Worm (Caenorhabditis elegans) whole organism, late embryonic: ENCODE data around the gene srt-22.

Experiments
- C08G9.2 ChIP-seq: sonication (generic microtip); optimal IDR thresholded peaks from 2 replicates; lab custom pipeline; 2016; ENCODE audit warnings: mild to moderate bottlenecking, missing genetic modification characterization, moderate library complexity, missing compliant biosample characterization
- C38D4.7 ChIP-seq: fragments of 200-800 bp; sonication (Bioruptor generic); optimal IDR thresholded peaks from 2 replicates; lab custom pipeline; 2018; ENCODE audit warnings: mild to moderate bottlenecking, missing genetic modification characterization, moderate library complexity, missing compliant biosample characterization
- F13H6.1 ChIP-seq: sonication (generic microtip); optimal IDR thresholded peaks from 2 replicates; lab custom pipeline; 2016; ENCODE audit warnings: missing genetic modification characterization, missing compliant biosample characterization
- T23F11.4 ChIP-seq: fragments of 200-800 bp; sonication (Bioruptor generic); optimal IDR thresholded peaks from 2 replicates; lab custom pipeline; 2018; ENCODE audit warnings: mild to moderate bottlenecking, missing genetic modification characterization, missing compliant biosample characterization
- Y22D7AL.16 ChIP-seq: sonication (generic microtip); optimal IDR thresholded peaks from 2 replicates; lab custom pipeline; 2016; ENCODE audit warnings: missing genetic modification characterization, missing compliant biosample characterization
- ahr-1 ChIP-seq: sonication (generic microtip); optimal IDR thresholded peaks from 2 replicates; lab custom pipeline; 2016; ENCODE audit warnings: missing genetic modification characterization, missing compliant biosample characterization
- ama-1 ChIP-seq: fragments of 150-350 bp; optimal IDR thresholded peaks from 2 replicates; lab custom pipeline; 2014
- ceh-14 ChIP-seq: sonication (generic microtip); optimal IDR thresholded peaks from 2 replicates; lab custom pipeline; 2016; ENCODE audit warnings: missing genotype, missing genetic modification characterization, missing compliant biosample characterization
- ceh-18 ChIP-seq: sonication (generic microtip); optimal IDR thresholded peaks from 2 replicates; lab custom pipeline; 2016; ENCODE audit warnings: missing genetic modification characterization, missing compliant biosample characterization
- ceh-31 ChIP-seq: sonication (generic microtip); optimal IDR thresholded peaks from 2 replicates; lab custom pipeline; 2016; ENCODE audit warnings: missing genetic modification characterization, missing compliant biosample characterization
- ceh-45 ChIP-seq: fragments of 200-800 bp; sonication (Bioruptor generic); IDR thresholded peaks from 2 replicates; pipeline ENCODE4 v1.3.6; 2022; ENCODE audit warnings: missing genetic modification reagents, missing genetic modification characterization, missing compliant biosample characterization
- ceh-48 ChIP-seq: sonication (generic microtip); optimal IDR thresholded peaks from 2 replicates; lab custom pipeline; 2016; ENCODE audit warnings: missing genetic modification characterization, inconsistent platforms, missing compliant biosample characterization
- ceh-9 ChIP-seq: sonication (generic microtip); optimal IDR thresholded peaks from 2 replicates; lab custom pipeline; 2016; ENCODE audit warnings: mild to moderate bottlenecking, missing genetic modification characterization, inconsistent platforms, missing compliant biosample characterization
- elt-4 ChIP-seq: sonication (generic microtip); optimal IDR thresholded peaks from 2 replicates; lab custom pipeline; 2016; ENCODE audit warnings: missing genetic modification characterization, missing compliant biosample characterization
- ets-4 ChIP-seq: sonication (generic microtip); optimal IDR thresholded peaks from 2 replicates; lab custom pipeline; 2016; ENCODE audit warnings: missing genetic modification characterization, missing compliant biosample characterization
- fkh-10 ChIP-seq: fragments of 150-350 bp; optimal IDR thresholded peaks from 2 replicates; lab custom pipeline; 2014; ENCODE audit warnings: missing biosample characterization, missing genetic modification reagents, missing genetic modification characterization
- hlh-30 ChIP-seq: sonication (generic microtip); optimal IDR thresholded peaks from 2 replicates; lab custom pipeline; 2017; ENCODE audit warnings: antibody characterized with exemption, missing genetic modification characterization, missing compliant biosample characterization; ENCODE audit not compliant: insufficient read depth
- madf-2 ChIP-seq: sonication (generic microtip); optimal IDR thresholded peaks from 2 replicates; lab custom pipeline; 2017; ENCODE audit warnings: missing genetic modification characterization, missing compliant biosample characterization
- mec-3 ChIP-seq: sonication (generic microtip); optimal IDR thresholded peaks from 2 replicates; lab custom pipeline; 2016; ENCODE audit warnings: borderline replicate concordance, missing genetic modification characterization, missing compliant biosample characterization
- nhr-11 ChIP-seq: fragments of 150-350 bp; optimal IDR thresholded peaks from 2 replicates; lab custom pipeline; 2014; ENCODE audit warnings: missing biosample characterization, missing genetic modification characterization
- npax-4 ChIP-seq: sonication (generic microtip); optimal IDR thresholded peaks from 2 replicates; lab custom pipeline; 2016; ENCODE audit warnings: missing genetic modification characterization, missing compliant biosample characterization
- odd-2 ChIP-seq: sonication (generic microtip); optimal IDR thresholded peaks from 2 replicates; lab custom pipeline; 2017; ENCODE audit warnings: antibody characterized with exemption, mild to moderate bottlenecking, missing genetic modification characterization, missing compliant biosample characterization
- pat-9 ChIP-seq: fragments of 200-800 bp; sonication (Bioruptor generic); optimal IDR thresholded peaks from 2 replicates; lab custom pipeline; 2018; ENCODE audit warnings: mild to moderate bottlenecking, missing genetic modification characterization, moderate library complexity, missing compliant biosample characterization
- pax-1 ChIP-seq: fragments of 150-350 bp; optimal IDR thresholded peaks from 2 replicates; lab custom pipeline; 2014; ENCODE audit warnings: missing biosample characterization, missing genetic modification characterization
- pha-2 ChIP-seq: sonication (generic microtip); optimal IDR thresholded peaks from 2 replicates; lab custom pipeline; 2017; ENCODE audit warnings: mild to moderate bottlenecking, missing genetic modification characterization, missing compliant biosample characterization
- pros-1 ChIP-seq: fragments of 150-350 bp; optimal IDR thresholded peaks from 2 replicates; lab custom pipeline; 2014; ENCODE audit warnings: missing biosample characterization, missing genetic modification reagents, missing genetic modification characterization
- rnt-1 ChIP-seq: sonication (generic microtip); optimal IDR thresholded peaks from 2 replicates; lab custom pipeline; 2016; ENCODE audit warnings: missing genetic modification characterization, missing compliant biosample characterization
- ttx-3 ChIP-seq: sonication (generic microtip); optimal IDR thresholded peaks from 2 replicates; lab custom pipeline; 2016; ENCODE audit warnings: missing genetic modification reagents, missing genetic modification characterization, missing compliant biosample characterization
- unc-3 ChIP-seq, 2 experiments: fragments of 200-800 bp in 1 of 2; sonication (Bioruptor generic) in 1 of 2; sonication (generic microtip) in 1 of 2; conservative IDR thresholded peaks in 1 of 2; optimal IDR thresholded peaks in 1 of 2; 2 replicates each; pipeline versions ENCODE4 v1.3.6 to Lab custom; 2016 to 2022; ENCODE audit warnings: missing compliant biosample characterization in 2 of 2, missing genetic modification characterization in 2 of 2, missing genetic modification reagents in 1 of 2
- unc-42 ChIP-seq: sonication (generic microtip); optimal IDR thresholded peaks from 2 replicates; lab custom pipeline; 2016; ENCODE audit warnings: missing genotype, missing genetic modification characterization, missing compliant biosample characterization
- unc-55 ChIP-seq: sonication (generic microtip); optimal IDR thresholded peaks from 2 replicates; lab custom pipeline; 2017; ENCODE audit warnings: missing biosample characterization, missing genetic modification reagents, missing genetic modification characterization
- unc-86 ChIP-seq: sonication (generic microtip); optimal IDR thresholded peaks from 2 replicates; lab custom pipeline; 2016; ENCODE audit warnings: missing genetic modification characterization, missing compliant biosample characterization
- zip-5 ChIP-seq: sonication (generic microtip); optimal IDR thresholded peaks from 2 replicates; lab custom pipeline; 2016; ENCODE audit warnings: missing genetic modification characterization, missing compliant biosample characterization
- ztf-16 ChIP-seq: sonication (generic microtip); optimal IDR thresholded peaks from 2 replicates; lab custom pipeline; 2017; ENCODE audit warnings: missing genetic modification characterization, missing compliant biosample characterization

srt-22 gene

DNA sequence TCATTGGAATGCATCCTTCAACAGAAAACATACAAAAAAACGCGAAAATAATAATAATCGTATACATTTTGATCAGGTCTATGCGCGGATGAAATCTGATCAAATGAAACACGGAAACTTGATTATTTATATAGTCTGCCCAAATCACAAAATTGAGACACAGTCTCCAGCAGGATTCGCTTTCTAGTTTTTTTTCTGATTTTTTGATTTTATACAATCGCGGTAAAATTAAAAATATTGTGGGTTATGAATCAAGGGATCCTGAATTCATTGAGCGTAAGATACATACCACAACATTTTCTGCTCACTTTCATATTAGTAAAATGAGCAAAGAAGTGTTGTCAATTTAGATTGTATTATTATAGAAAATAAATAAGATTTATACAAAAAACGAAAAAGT, 33.3 kb upstream of the srt-22 start, which contains the start of gene clec-230:
clec-230 (minus strand) TSS at position 101 of the 400 bp plus-strand sequence.
- TF ChIP-seq ceh-18 (tag; lab: Kevin White, UChicago) (no peak), ceh-14 (tag; lab: Kevin White, UChicago) (no peak), pros-1 (tag; lab: Kevin White, UChicago) (no peak), ama-1 (lab: Kevin White, UChicago) (no peak), odd-2 (tag; lab: Kevin White, UChicago) (no peak), ahr-1 (no peak), hlh-30 (tag; lab: Kevin White, UChicago) (no peak)
- TF ChIP-seq, all 69 proteins: peak for 0

DNA sequence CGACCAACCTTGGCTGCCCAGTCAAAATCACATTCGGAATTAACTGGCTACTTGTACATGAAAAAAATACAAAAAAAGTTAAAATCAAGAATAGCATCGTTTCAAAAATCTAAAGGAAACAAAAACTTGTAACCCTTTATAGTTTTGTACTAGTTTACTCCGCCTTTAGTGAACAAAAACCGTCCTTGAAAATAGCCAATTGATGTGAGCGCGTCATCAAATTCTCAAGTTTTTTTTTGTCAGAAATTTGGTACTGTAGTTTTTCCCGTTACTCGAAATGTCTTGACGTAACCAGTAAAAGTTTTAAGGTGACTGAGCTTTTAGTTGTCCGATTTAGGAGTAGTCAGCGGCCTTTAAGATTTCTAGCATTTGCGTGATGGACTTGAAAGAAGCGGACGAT, 31.6 kb upstream of the srt-22 start, which contains the start of gene C29F3.3:
C29F3.3 (minus strand) TSS at position 101 of the 400 bp plus-strand sequence.
- TF ChIP-seq elt-4 (tag; lab: Kevin White, UChicago) (no peak), unc-86 (tag; lab: Kevin White, UChicago) (no peak), ets-4 (tag; lab: Kevin White, UChicago) (no peak)

DNA sequence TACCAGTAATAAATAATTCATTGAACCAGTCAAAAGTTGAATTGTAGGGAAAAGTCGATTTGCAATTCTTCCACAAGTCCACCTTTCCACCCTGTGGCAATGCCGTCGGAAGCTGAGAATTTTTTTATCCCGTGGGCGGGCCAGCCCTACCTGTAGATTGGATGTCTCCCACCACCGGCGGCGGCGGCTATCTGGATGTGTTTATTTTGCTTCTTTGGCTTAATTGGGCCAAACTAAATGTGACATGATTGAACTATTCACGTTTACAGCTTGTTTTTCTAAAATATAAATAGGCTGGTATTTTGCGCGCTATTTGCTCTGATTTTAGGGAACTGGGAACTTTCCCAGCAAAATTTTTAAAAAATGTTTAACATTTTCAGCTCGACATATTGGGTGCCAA, 28.8 kb upstream of the srt-22 start, which contains the start of gene wrt-8:
wrt-8 (minus strand) TSS at position 101 of the 400 bp plus-strand sequence.
- TF ChIP-seq odd-2 (tag; lab: Kevin White, UChicago) (no peak), ama-1 (lab: Kevin White, UChicago) (no peak), mec-3 (tag; lab: Kevin White, UChicago) (no peak), ahr-1 (no peak), pha-2 (no peak), ceh-31 (tag; lab: Kevin White, UChicago) (no peak), fkh-10 (no peak), pax-1 (no peak), zip-5 (tag; lab: Kevin White, UChicago) (no peak), unc-55 (GFP tag; lab: Kevin White, UChicago) (no peak)

DNA sequence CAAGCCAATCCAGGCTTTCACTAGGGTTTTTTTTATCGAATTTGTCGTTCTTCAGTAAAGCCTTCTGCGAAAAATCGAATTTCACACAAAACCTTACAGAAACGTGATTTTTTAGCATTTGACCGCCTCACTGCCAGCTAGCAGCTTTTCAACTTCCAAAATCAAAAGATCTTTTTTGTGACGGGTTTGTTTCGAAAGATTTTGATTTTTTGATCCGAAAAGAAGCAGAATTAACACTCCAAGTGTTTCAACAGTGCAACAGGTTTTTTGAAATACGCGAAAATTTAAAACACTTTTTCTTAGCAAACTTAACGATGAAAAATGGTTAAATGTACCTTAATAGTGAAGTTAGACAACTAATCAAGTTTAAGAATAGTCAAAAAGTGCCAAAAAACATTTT, 25.7 kb upstream of the srt-22 start, which contains the start of gene clec-229:
clec-229 (minus strand) TSS at position 101 of the 400 bp plus-strand sequence.
- TF ChIP-seq madf-2 (no peak), ceh-48 (no peak), C08G9.2 (no peak), rnt-1 (tag; lab: Kevin White, UChicago) (no peak), ztf-16 (tag; lab: Kevin White, UChicago) (no peak), C38D4.7 (GFP tag; lab: Kevin White, UChicago) (no peak), ceh-9 (tag; lab: Kevin White, UChicago) (no peak), zip-5 (tag; lab: Kevin White, UChicago) (no peak), nhr-11 (tag; lab: Kevin White, UChicago) (no peak), unc-86 (tag; lab: Kevin White, UChicago) (no peak)

DNA sequence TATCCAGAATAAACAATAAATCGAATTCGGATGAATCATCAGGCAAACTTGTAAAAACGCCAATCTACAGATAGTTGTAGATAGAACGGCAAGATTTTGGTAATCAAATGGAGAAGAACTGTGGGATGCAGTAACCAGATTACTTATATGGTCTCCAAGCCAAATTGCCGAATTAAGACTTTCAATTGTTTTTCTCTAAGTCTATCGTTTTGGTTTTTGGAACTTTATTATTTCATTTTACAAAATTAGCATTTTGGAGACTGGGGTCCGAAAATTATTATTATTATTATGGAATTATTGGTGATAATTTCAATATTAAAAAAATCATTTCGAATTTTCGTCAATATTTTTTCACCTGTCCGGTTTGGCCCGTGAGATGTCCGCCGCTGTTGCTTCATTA, 23.6 kb upstream of the srt-22 start, which contains the start of gene clec-228:
clec-228 (minus strand) TSS at position 101 of the 400 bp plus-strand sequence.
- TF ChIP-seq odd-2 (tag; lab: Kevin White, UChicago) = no peak
- no peak for TF ChIP-seq ttx-3 (tag; lab: Kevin White, UChicago)
- TF ChIP-seq F13H6.1 (tag; lab: Kevin White, UChicago) = no peak
- no peak for TF ChIP-seq ahr-1
- no peak for TF ChIP-seq pat-9 (tag; lab: Kevin White, UChicago)
- TF ChIP-seq ceh-14 (tag; lab: Kevin White, UChicago) = no peak
- no peak for TF ChIP-seq ztf-16 (tag; lab: Kevin White, UChicago)
- no peak for TF ChIP-seq ceh-45 (GFP tag; lab: Robert Waterston, UW)
- TF ChIP-seq Y22D7AL.16 (tag; lab: Kevin White, UChicago) = no peak
- TF ChIP-seq ama-1 (lab: Kevin White, UChicago) = no peak
- TF ChIP-seq T23F11.4 = no peak
- TF ChIP-seq pha-2 = no peak
- no peak for TF ChIP-seq npax-4 (tag; lab: Kevin White, UChicago)
- TF ChIP-seq pax-1 = no peak
- no peak for TF ChIP-seq unc-42 (tag; lab: Kevin White, UChicago)
- no peak for TF ChIP-seq fkh-10
- no peak for TF ChIP-seq unc-3 (GFP tag; conservative IDR thresholded peaks at IDR 0.05; lab: Robert Waterston, UW)
- no peak for TF ChIP-seq unc-3 (tag; optimal IDR thresholded peaks at IDR 0.05; lab: Kevin White, UChicago)
- no peak for TF ChIP-seq ceh-9 (tag; lab: Kevin White, UChicago)
- TF ChIP-seq elt-4 (tag; lab: Kevin White, UChicago) = no peak
